Worm (Caenorhabditis elegans) whole organism, early embryonic: ENCODE data around the gene nac-1.

ENCODE experiments used
- B0310.2 ChIP-seq: sonication (generic microtip); optimal IDR thresholded peaks from 2 replicates; lab custom pipeline; 2016; ENCODE audit warnings: mild to moderate bottlenecking, missing genetic modification characterization, missing compliant biosample characterization
- aly-1 ChIP-seq: sonication (generic microtip); optimal IDR thresholded peaks from 2 replicates; lab custom pipeline; 2016; ENCODE audit warnings: missing genetic modification characterization, missing compliant biosample characterization
- ama-1 ChIP-seq: fragments of 150-350 bp; optimal IDR thresholded peaks from 2 replicates; lab custom pipeline; 2014
- ets-7 ChIP-seq: sonication (generic microtip); optimal IDR thresholded peaks from 2 replicates; lab custom pipeline; 2016; ENCODE audit warnings: missing genotype, missing genetic modification characterization, missing compliant biosample characterization
- flt-1 ChIP-seq: fragments of 200-800 bp; sonication (Bioruptor generic); IDR thresholded peaks from 2 replicates; pipeline ENCODE4 v1.3.6; 2022; ENCODE audit warnings: missing genetic modification characterization, missing compliant biosample characterization
- hmbx-1 ChIP-seq: sonication (generic microtip); optimal IDR thresholded peaks from 2 replicates; lab custom pipeline; 2016; ENCODE audit warnings: mild to moderate bottlenecking, missing genetic modification characterization, missing compliant biosample characterization
- hnd-1 ChIP-seq: sonication (generic microtip); optimal IDR thresholded peaks from 2 replicates; lab custom pipeline; 2016; ENCODE audit warnings: missing genetic modification characterization, missing compliant biosample characterization
- scrt-1 ChIP-seq: fragments of 200-800 bp; sonication (Bioruptor generic); IDR thresholded peaks from 2 replicates; pipeline ENCODE4 v1.3.6; 2022; ENCODE audit warnings: missing genetic modification characterization, missing compliant biosample characterization
- sea-1 ChIP-seq: fragments of 200-800 bp; sonication (Bioruptor generic); conservative IDR thresholded peaks from 2 replicates; pipeline ENCODE4 v1.3.6; 2022; ENCODE audit warnings: missing genetic modification characterization, missing compliant biosample characterization
- tbx-11 ChIP-seq: fragments of 200-800 bp; sonication (Bioruptor generic); IDR thresholded peaks from 2 replicates; pipeline ENCODE4 v1.3.6; 2022; ENCODE audit warnings: missing genetic modification characterization, missing compliant biosample characterization
- tra-4 ChIP-seq: sonication (generic microtip); optimal IDR thresholded peaks from 2 replicates; lab custom pipeline; 2017; ENCODE audit warnings: missing genetic modification characterization, missing compliant biosample characterization

- TF ChIP-seq B0310.2 (tag; lab: Kevin White, UChicago) (no peak), sea-1 (GFP tag; lab: Robert Waterston, UW) (no peak), hnd-1 (tag; lab: Kevin White, UChicago) (no peak), ama-1 (no peak), tbx-11 (GFP tag; lab: Robert Waterston, UW) (no peak), ets-7 (no peak), aly-1 (tag; lab: Kevin White, UChicago) (no peak), flt-1 (GFP tag; lab: Robert Waterston, UW) (no peak), tra-4 (no peak), scrt-1 (GFP tag; lab: Robert Waterston, UW) (no peak), hmbx-1 (no peak)
Measured at ce11 chrX:14929512-14929911, 34.6 kb downstream of the nac-1 start.
